Worm (Caenorhabditis elegans): ENCODE results near the gene sax-1.

The sax-1 gene

ce11 chrX:3650100-3650809 is at the start of gene sax-1, which contains the start of gene R11G1.2:
sax-1 (minus strand) TSS chrX:3650150.
R11G1.2 (plus strand) TSS chrX:3650614.
- peak; percentile 40 for TF ChIP-seq mep-1 (tag; optimal IDR thresholded peaks at IDR 0.05)
- peak; percentile 3 for TF ChIP-seq mls-2 (tag; optimal IDR thresholded peaks at IDR 0.05)
- peak; percentile 59 for TF ChIP-seq pha-4 (tag; optimal IDR thresholded peaks at IDR 0.05)
- no peak for TF ChIP-seq bed-3 (GFP tag; optimal IDR thresholded peaks at IDR 0.05)
- no peak for TF ChIP-seq nhr-237 (tag; optimal IDR thresholded peaks at IDR 0.05)
- no peak for TF ChIP-seq mab-5 (tag; optimal IDR thresholded peaks at IDR 0.05)
- TF ChIP-seq nhr-2 (tag; optimal IDR thresholded peaks at IDR 0.05), result peak; percentile 86
- TF ChIP-seq cnd-1 (tag; optimal IDR thresholded peaks at IDR 0.05), result peak; percentile 5
- TF ChIP-seq lsy-2 (tag; optimal IDR thresholded peaks at IDR 0.05), result peak; percentile 6
- peak; percentile 73 for TF ChIP-seq lin-13 (tag; optimal IDR thresholded peaks at IDR 0.05)
- TF ChIP-seq lin-32 (GFP tag; optimal IDR thresholded peaks at IDR 0.05), result peak; percentile 25

ce11 chrX:3697623-3698022 is 47.7 kb upstream of the sax-1 start:
- TF ChIP-seq snpc-4 (tag; optimal IDR thresholded peaks at IDR 0.05) (no peak), mab-5 (tag; optimal IDR thresholded peaks at IDR 0.05) (no peak), cnd-1 (tag; optimal IDR thresholded peaks at IDR 0.05) (peak; percentile 90), ces-1 (GFP tag; optimal IDR thresholded peaks at IDR 0.05) (peak; percentile 25), ceh-83 (GFP tag; optimal IDR thresholded peaks at IDR 0.05) (peak; percentile 95), zip-8 (tag; optimal IDR thresholded peaks at IDR 0.05) (no peak), unc-39 (tag; optimal IDR thresholded peaks at IDR 0.05) (peak; percentile 36), drap-1 (GFP tag; optimal IDR thresholded peaks at IDR 0.05) (peak; percentile 91), lsy-2 (tag; optimal IDR thresholded peaks at IDR 0.05) (peak; percentile 34), tbx-8 (GFP tag; optimal IDR thresholded peaks at IDR 0.05) (peak; percentile 83), nhr-2 (tag; optimal IDR thresholded peaks at IDR 0.05) (no peak), unc-120 (tag; optimal IDR thresholded peaks at IDR 0.05; ENCODE audit: poor library complexity, severe bottlenecking) (peak; percentile 85), elt-1 (tag; optimal IDR thresholded peaks at IDR 0.05; ENCODE audit: borderline replicate concordance, insufficient read depth) (no peak), ztf-11 (tag; optimal IDR thresholded peaks at IDR 0.05) (no peak), M03D4.4 (tag; optimal IDR thresholded peaks at IDR 0.05) (peak; percentile 93), sptf-1 (tag; optimal IDR thresholded peaks at IDR 0.05) (peak; percentile 95), nhr-28 (tag; optimal IDR thresholded peaks at IDR 0.05) (no peak), lin-32 (GFP tag; optimal IDR thresholded peaks at IDR 0.05) (peak; percentile 76), ham-2 (GFP tag; optimal IDR thresholded peaks at IDR 0.05) (peak; percentile 68), unc-62 (GFP tag; optimal IDR thresholded peaks at IDR 0.05) (peak; percentile 21), nhr-12 (tag; optimal IDR thresholded peaks at IDR 0.05) (no peak), ceh-39 (tag; optimal IDR thresholded peaks at IDR 0.05) (no peak), mls-2 (tag; optimal IDR thresholded peaks at IDR 0.05) (peak; percentile 92), bed-3 (GFP tag; optimal IDR thresholded peaks at IDR 0.05) (peak; percentile 87), nhr-76 (tag; optimal IDR thresholded peaks at IDR 0.05) (no peak), sem-2 (GFP tag; optimal IDR thresholded peaks at IDR 0.05) (peak; percentile 69), hlh-1 (tag; optimal IDR thresholded peaks at IDR 0.05) (peak; percentile 5), mep-1 (tag; optimal IDR thresholded peaks at IDR 0.05) (peak; percentile 59), ceh-43 (GFP tag; optimal IDR thresholded peaks at IDR 0.05) (peak; percentile 84), pha-4 (tag; optimal IDR thresholded peaks at IDR 0.05) (peak; percentile 28), nhr-237 (tag; optimal IDR thresholded peaks at IDR 0.05) (peak; percentile 12), blmp-1 (tag; optimal IDR thresholded peaks at IDR 0.05) (peak; percentile 20), flh-1 (GFP tag; optimal IDR thresholded peaks at IDR 0.05) (peak; percentile 69), lin-13 (tag; optimal IDR thresholded peaks at IDR 0.05) (peak; percentile 32), elt-3 (tag; optimal IDR thresholded peaks at IDR 0.05) (no peak)

DNA sequence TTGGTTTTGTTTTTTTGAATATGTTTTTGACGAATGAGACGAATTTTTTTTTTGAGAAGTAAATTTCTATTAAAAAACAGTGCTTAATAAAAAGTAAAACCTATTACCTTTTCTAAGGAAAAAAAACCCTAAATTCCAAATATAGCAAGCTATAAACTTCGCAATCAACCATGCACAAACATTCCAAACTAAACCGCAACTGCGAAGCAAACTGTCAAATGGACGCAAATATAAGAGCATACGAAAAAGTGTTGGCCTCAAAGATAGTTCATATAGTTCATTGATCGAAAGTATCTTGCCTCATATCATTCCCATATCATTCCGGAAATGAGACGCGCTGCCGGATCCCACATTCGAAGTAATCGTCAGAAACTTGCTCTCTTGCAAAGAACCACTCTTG is 46.7 kb upstream of the sax-1 start, which contains the start of gene C01C4.3:
Gene C01C4.3 (plus strand): TSS at position 301 of the 400 bp plus-strand sequence.
- TF ChIP-seq tbx-8 (GFP tag; optimal IDR thresholded peaks at IDR 0.05), result no peak
- no peak for TF ChIP-seq sptf-1 (tag; optimal IDR thresholded peaks at IDR 0.05)
- no peak for TF ChIP-seq zip-8 (tag; optimal IDR thresholded peaks at IDR 0.05)
- no peak for TF ChIP-seq drap-1 (GFP tag; optimal IDR thresholded peaks at IDR 0.05)
- TF ChIP-seq nhr-28 (tag; optimal IDR thresholded peaks at IDR 0.05), result no peak
- no peak for TF ChIP-seq nhr-76 (tag; optimal IDR thresholded peaks at IDR 0.05)
- TF ChIP-seq nhr-237 (tag; optimal IDR thresholded peaks at IDR 0.05), result no peak
- TF ChIP-seq blmp-1 (tag; optimal IDR thresholded peaks at IDR 0.05), result no peak
- TF ChIP-seq cnd-1 (tag; optimal IDR thresholded peaks at IDR 0.05), result no peak
- TF ChIP-seq pha-4 (tag; optimal IDR thresholded peaks at IDR 0.05), result no peak
- no peak for TF ChIP-seq ceh-83 (GFP tag; optimal IDR thresholded peaks at IDR 0.05)
- no peak for TF ChIP-seq flh-1 (GFP tag; optimal IDR thresholded peaks at IDR 0.05)
- no peak for TF ChIP-seq lsy-2 (tag; optimal IDR thresholded peaks at IDR 0.05)
- TF ChIP-seq mab-5 (tag; optimal IDR thresholded peaks at IDR 0.05), result no peak
- TF ChIP-seq unc-62 (GFP tag; optimal IDR thresholded peaks at IDR 0.05), result no peak
- TF ChIP-seq ceh-39 (tag; optimal IDR thresholded peaks at IDR 0.05), result no peak
- no peak for TF ChIP-seq mep-1 (tag; optimal IDR thresholded peaks at IDR 0.05)
- TF ChIP-seq ceh-43 (GFP tag; optimal IDR thresholded peaks at IDR 0.05), result no peak

Data from whole organism, mixed stage, embryonic.